1 fruit fly cellular context compared by ENCODE assay signal in genomic region chr2L:16656692-16657109, dm6.
TF ChIP-seq lines count a peak whose summit lies in the region.

No protein-coding gene starts in this region.

TF ChIP-seq in whole organism, embryonic, 481 proteins besides CTCF, POLR2A, EP300 and RAD21 (continued from another document and continues in another):
- TF ChIP-seq stwl (tag; optimal IDR thresholded peaks at IDR 0.05; lab: Kevin White, UChicago): peak; percentile 82
- no peak for TF ChIP-seq crc (GFP tag; optimal IDR thresholded peaks at IDR 0.05; lab: Kevin White, UChicago)
- peak; percentile 39 for TF ChIP-seq bab2 (GFP tag; optimal IDR thresholded peaks at IDR 0.05; lab: Kevin White, UChicago)
- TF ChIP-seq Hr3 (GFP tag; optimal IDR thresholded peaks at IDR 0.05; lab: Kevin White, UChicago): peak; percentile 79
- peak; percentile 29 for TF ChIP-seq Dad (GFP tag; optimal IDR thresholded peaks at IDR 0.05; lab: Kevin White, UChicago)
- peak; percentile 82 for TF ChIP-seq CG17829 (tag; optimal IDR thresholded peaks at IDR 0.05; lab: Kevin White, UChicago)
- TF ChIP-seq sug (tag; optimal IDR thresholded peaks at IDR 0.05; lab: Kevin White, UChicago): no peak
- peak; percentile 46 for TF ChIP-seq BEAF-32 (GFP tag; optimal IDR thresholded peaks at IDR 0.05; lab: Kevin White, UChicago)
- TF ChIP-seq CG31365 (tag; optimal IDR thresholded peaks at IDR 0.05; lab: Kevin White, UChicago): no peak
- peak; percentile 45; the same call in 1 of the 2 replicates for TF ChIP-seq CG32767 (GFP tag; IDR thresholded peaks at IDR 0.05; lab: Robert Waterston, UW)
- no peak for TF ChIP-seq onecut (GFP tag; IDR thresholded peaks at IDR 0.05; lab: Robert Waterston, UW)
- TF ChIP-seq CG10321 (GFP tag; IDR thresholded peaks at IDR 0.05; lab: Robert Waterston, UW): no peak
- peak; percentile 70 for TF ChIP-seq Blimp-1 (GFP tag; optimal IDR thresholded peaks at IDR 0.05; lab: Kevin White, UChicago)
- no peak for TF ChIP-seq CG13287 (GFP tag; IDR thresholded peaks at IDR 0.05; lab: Robert Waterston, UW; ENCODE audit: partially characterized antibody)
- TF ChIP-seq CkIIα-i1 (GFP tag; IDR thresholded peaks at IDR 0.05; lab: Robert Waterston, UW): no peak
- TF ChIP-seq phol (tag; optimal IDR thresholded peaks at IDR 0.05; lab: Kevin White, UChicago): peak; percentile 82
- peak; percentile 66 for TF ChIP-seq Dek (tag; optimal IDR thresholded peaks at IDR 0.05; lab: Kevin White, UChicago)
- TF ChIP-seq CG2129 (GFP tag; IDR thresholded peaks at IDR 0.05; lab: Robert Waterston, UW; ENCODE audit: partially characterized antibody): no peak
- peak; percentile 49 for TF ChIP-seq CG1233 (GFP tag; optimal IDR thresholded peaks at IDR 0.05; lab: Kevin White, UChicago)
- 0 out of 3 replicates have a peak, but pooled peaks have one; percentile 44 for TF ChIP-seq Mrtf (GFP tag; IDR thresholded peaks at IDR 0.05; lab: Robert Waterston, UW)
- peak; percentile 82 for TF ChIP-seq CG2712 (tag; optimal IDR thresholded peaks at IDR 0.05; lab: Kevin White, UChicago)
- TF ChIP-seq esg (GFP tag; conservative IDR thresholded peaks at IDR 0.05; lab: Robert Waterston, UW): peak; percentile 77
- peak; percentile 87 for TF ChIP-seq tgo (GFP tag; IDR thresholded peaks at IDR 0.05; lab: Robert Waterston, UW)
- no peak for TF ChIP-seq rib (GFP tag; IDR thresholded peaks at IDR 0.05; lab: Robert Waterston, UW)
- TF ChIP-seq Sox100B (GFP tag; optimal IDR thresholded peaks at IDR 0.05; lab: Kevin White, UChicago): no peak
- no peak for TF ChIP-seq bbx (GFP tag; IDR thresholded peaks at IDR 0.05; lab: Robert Waterston, UW; ENCODE audit: partially characterized antibody)
- TF ChIP-seq br (optimal IDR thresholded peaks at IDR 0.05; lab: Kevin White, UChicago): no peak
- no peak for TF ChIP-seq CG8281 (tag; optimal IDR thresholded peaks at IDR 0.05; lab: Kevin White, UChicago)
- peak; percentile 48; the same call in 2 of the 3 replicates for TF ChIP-seq CG7357 (GFP tag; IDR thresholded peaks at IDR 0.05; lab: Robert Waterston, UW)
- TF ChIP-seq Six4 (GFP tag; optimal IDR thresholded peaks at IDR 0.05; lab: Kevin White, UChicago): no peak
- no peak for TF ChIP-seq Deaf1 (tag; optimal IDR thresholded peaks at IDR 0.05; lab: Kevin White, UChicago)
- no peak for TF ChIP-seq Side (GFP tag; optimal IDR thresholded peaks at IDR 0.05; lab: Kevin White, UChicago)
- TF ChIP-seq ab (GFP tag; optimal IDR thresholded peaks at IDR 0.05; lab: Kevin White, UChicago): no peak
- peak; percentile 43 for TF ChIP-seq Ravus (GFP tag; IDR thresholded peaks at IDR 0.05; lab: Robert Waterston, UW)
- TF ChIP-seq CG10267 (tag; optimal IDR thresholded peaks at IDR 0.05; lab: Kevin White, UChicago): peak; percentile 76
- peak; percentile 74 for TF ChIP-seq CG14014 (GFP tag; IDR thresholded peaks at IDR 0.05; lab: Robert Waterston, UW)
- no peak for TF ChIP-seq eve (GFP tag; optimal IDR thresholded peaks at IDR 0.05; lab: Kevin White, UChicago)
- no peak for TF ChIP-seq vnd (GFP tag; IDR thresholded peaks at IDR 0.05; lab: Robert Waterston, UW; ENCODE audit: partially characterized antibody)
- no peak for TF ChIP-seq CG11504 (tag; optimal IDR thresholded peaks at IDR 0.05; lab: Kevin White, UChicago)
- TF ChIP-seq Sry-β (GFP tag; optimal IDR thresholded peaks at IDR 0.05; lab: Kevin White, UChicago): peak; percentile 92
- TF ChIP-seq slp2 (GFP tag; optimal IDR thresholded peaks at IDR 0.05; lab: Kevin White, UChicago): peak; percentile 10
- TF ChIP-seq H15 (GFP tag; IDR thresholded peaks at IDR 0.05; lab: Robert Waterston, UW): peak; percentile 76; the same call in 2 of the 3 replicates
- TF ChIP-seq CG16779 (GFP tag; IDR thresholded peaks at IDR 0.05; lab: Robert Waterston, UW): no peak
- peak; percentile 56; the same call in 2 of the 3 replicates for TF ChIP-seq CG11093 (GFP tag; IDR thresholded peaks at IDR 0.05; lab: Robert Waterston, UW)
- TF ChIP-seq fru (optimal IDR thresholded peaks at IDR 0.05; lab: Kevin White, UChicago): no peak
- TF ChIP-seq CG9215 (GFP tag; IDR thresholded peaks at IDR 0.05; lab: Robert Waterston, UW): peak; percentile 64; the same call in 1 of the 2 replicates
- peak; percentile 27 to 50 for TF ChIP-seq Pdp1 (GFP tag; optimal IDR thresholded peaks at IDR 0.05; lab: Kevin White, UChicago)
- TF ChIP-seq CG31224 (GFP tag; IDR thresholded peaks at IDR 0.05; lab: Robert Waterston, UW): peak; percentile 55
- TF ChIP-seq CG3726 (GFP tag; IDR thresholded peaks at IDR 0.05; lab: Robert Waterston, UW): peak; percentile 58; the same call in 1 of the 3 replicates
- peak; percentile 80 for TF ChIP-seq HLH3B (GFP tag; IDR thresholded peaks at IDR 0.05; lab: Robert Waterston, UW)
- peak; percentile 26 for TF ChIP-seq CG12942 (GFP tag; optimal IDR thresholded peaks at IDR 0.05; lab: Kevin White, UChicago)
- peak; percentile 62 for TF ChIP-seq Hmr (GFP tag; optimal IDR thresholded peaks at IDR 0.05; lab: Kevin White, UChicago)
- TF ChIP-seq CG8388 (GFP tag; optimal IDR thresholded peaks at IDR 0.05; lab: Kevin White, UChicago): peak; percentile 57
- peak; percentile 74 for TF ChIP-seq ssp (GFP tag; IDR thresholded peaks at IDR 0.05; lab: Robert Waterston, UW)
- TF ChIP-seq trem (tag; optimal IDR thresholded peaks at IDR 0.05; lab: Kevin White, UChicago): peak; percentile 62
- no peak for TF ChIP-seq Neu2 (GFP tag; optimal IDR thresholded peaks at IDR 0.05; lab: Kevin White, UChicago; ENCODE audit: borderline replicate concordance)
- no peak for TF ChIP-seq pb (GFP tag; optimal IDR thresholded peaks at IDR 0.05; lab: Kevin White, UChicago)
- peak; percentile 73 for TF ChIP-seq lilli (GFP tag; optimal IDR thresholded peaks at IDR 0.05; lab: Kevin White, UChicago)
- no peak for TF ChIP-seq ac (GFP tag; optimal IDR thresholded peaks at IDR 0.05; lab: Kevin White, UChicago)
- TF ChIP-seq kah (GFP tag; optimal IDR thresholded peaks at IDR 0.05; lab: Kevin White, UChicago): no peak
- TF ChIP-seq Xbp1 (GFP tag; optimal IDR thresholded peaks at IDR 0.05; lab: Kevin White, UChicago): peak; percentile 75
- no peak for TF ChIP-seq ro (GFP tag; IDR thresholded peaks at IDR 0.05; lab: Robert Waterston, UW)
- TF ChIP-seq Sin3A (optimal IDR thresholded peaks at IDR 0.05; lab: Kevin White, UChicago): peak; percentile 13
- TF ChIP-seq D19B (GFP tag; optimal IDR thresholded peaks at IDR 0.05; lab: Kevin White, UChicago): peak; percentile 21
- TF ChIP-seq Dp (GFP tag; optimal IDR thresholded peaks at IDR 0.05; lab: Kevin White, UChicago): peak; percentile 95
- no peak for TF ChIP-seq CG16813 (GFP tag; IDR thresholded peaks at IDR 0.05; lab: Robert Waterston, UW; ENCODE audit: partially characterized antibody)
- TF ChIP-seq Abd-B (GFP tag; optimal IDR thresholded peaks at IDR 0.05; lab: Kevin White, UChicago): peak; percentile 88
- peak; percentile 79; the same call in 1 of the 2 replicates for TF ChIP-seq Rfx (GFP tag; IDR thresholded peaks at IDR 0.05; lab: Robert Waterston, UW)
- no peak for TF ChIP-seq CG34376 (GFP tag; optimal IDR thresholded peaks at IDR 0.05; lab: Kevin White, UChicago)
- no peak for TF ChIP-seq fd64A (GFP tag; optimal IDR thresholded peaks at IDR 0.05; lab: Kevin White, UChicago)
- no peak for TF ChIP-seq luna (GFP tag; optimal IDR thresholded peaks at IDR 0.05; lab: Kevin White, UChicago)
- peak; percentile 82 for TF ChIP-seq stc (GFP tag; IDR thresholded peaks at IDR 0.05; lab: Robert Waterston, UW)
- TF ChIP-seq Atf3 (GFP tag; optimal IDR thresholded peaks at IDR 0.05; lab: Kevin White, UChicago): no peak
- TF ChIP-seq CG14441 (GFP tag; IDR thresholded peaks at IDR 0.05; lab: Robert Waterston, UW): peak; percentile 72
- no peak for TF ChIP-seq Fer1 (GFP tag; optimal IDR thresholded peaks at IDR 0.05; lab: Kevin White, UChicago)
- TF ChIP-seq E2f2 (GFP tag; IDR thresholded peaks at IDR 0.05; lab: Robert Waterston, UW): peak; percentile 95
- peak; percentile 30 to 71 for TF ChIP-seq Hr51 (GFP tag; optimal IDR thresholded peaks at IDR 0.05; lab: Kevin White, UChicago)
- TF ChIP-seq CG9932 (GFP tag; IDR thresholded peaks at IDR 0.05; lab: Robert Waterston, UW): peak; percentile 82
- TF ChIP-seq Ets97D (GFP tag; optimal IDR thresholded peaks at IDR 0.05; lab: Kevin White, UChicago): peak; percentile 58
- no peak for TF ChIP-seq z (GFP tag; IDR thresholded peaks at IDR 0.05; lab: Robert Waterston, UW)
- TF ChIP-seq CG5245 (GFP tag; optimal IDR thresholded peaks at IDR 0.05; lab: Kevin White, UChicago): no peak
- no peak for TF ChIP-seq BtbVII (GFP tag; optimal IDR thresholded peaks at IDR 0.05; lab: Kevin White, UChicago)
- TF ChIP-seq mirr (GFP tag; optimal IDR thresholded peaks at IDR 0.05; lab: Kevin White, UChicago): no peak
- TF ChIP-seq Lpt (GFP tag; optimal IDR thresholded peaks at IDR 0.05; lab: Kevin White, UChicago): no peak
- TF ChIP-seq emc (GFP tag; optimal IDR thresholded peaks at IDR 0.05; lab: Kevin White, UChicago): no peak
- no peak for TF ChIP-seq CG3163 (GFP tag; optimal IDR thresholded peaks at IDR 0.05; lab: Kevin White, UChicago)
- TF ChIP-seq amos (GFP tag; IDR thresholded peaks at IDR 0.05; lab: Robert Waterston, UW; ENCODE audit: partially characterized antibody): peak; percentile 41
- peak; percentile 55; the same call in 1 of the 3 replicates for TF ChIP-seq CG11560 (tag; IDR thresholded peaks at IDR 0.05; lab: Robert Waterston, UW)
- peak; percentile 22 for TF ChIP-seq maf-S (GFP tag; optimal IDR thresholded peaks at IDR 0.05; lab: Kevin White, UChicago)
- TF ChIP-seq en (GFP tag; optimal IDR thresholded peaks at IDR 0.05; lab: Kevin White, UChicago): no peak
- TF ChIP-seq CG11723 (GFP tag; optimal IDR thresholded peaks at IDR 0.05; lab: Kevin White, UChicago): no peak
- TF ChIP-seq CG30020 (tag; optimal IDR thresholded peaks at IDR 0.05; lab: Kevin White, UChicago): peak; percentile 51
- no peak for TF ChIP-seq unc-4 (GFP tag; IDR thresholded peaks at IDR 0.05; lab: Robert Waterston, UW; ENCODE audit: partially characterized antibody)
- TF ChIP-seq CG15269 (tag; optimal IDR thresholded peaks at IDR 0.05; lab: Kevin White, UChicago): no peak
- peak; percentile 31 for TF ChIP-seq CG16863 (GFP tag; optimal IDR thresholded peaks at IDR 0.05; lab: Kevin White, UChicago)
- TF ChIP-seq sr (GFP tag; IDR thresholded peaks at IDR 0.05; lab: Robert Waterston, UW): no peak
- no peak for TF ChIP-seq nau (GFP tag; optimal IDR thresholded peaks at IDR 0.05; lab: Kevin White, UChicago)
- peak; percentile 56; the same call in 1 of the 3 replicates for TF ChIP-seq CG11695 (GFP tag; IDR thresholded peaks at IDR 0.05; lab: Robert Waterston, UW)
- TF ChIP-seq CG33213 (GFP tag; optimal IDR thresholded peaks at IDR 0.05; lab: Kevin White, UChicago): peak; percentile 46
- TF ChIP-seq so (GFP tag; IDR thresholded peaks at IDR 0.05; lab: Robert Waterston, UW): 0 out of 3 replicates have a peak, but pooled peaks have one; percentile 14
- no peak for TF ChIP-seq tup (GFP tag; optimal IDR thresholded peaks at IDR 0.05; lab: Kevin White, UChicago)
- peak; percentile 37; the same call in 1 of the 2 replicates for TF ChIP-seq ap (GFP tag; IDR thresholded peaks at IDR 0.05; lab: Robert Waterston, UW)
- peak; percentile 14 for TF ChIP-seq CG17186 (GFP tag; optimal IDR thresholded peaks at IDR 0.05; lab: Kevin White, UChicago)
- no peak for TF ChIP-seq HLHmδ (GFP tag; optimal IDR thresholded peaks at IDR 0.05; lab: Kevin White, UChicago)
- no peak for TF ChIP-seq sima (GFP tag; optimal IDR thresholded peaks at IDR 0.05; lab: Kevin White, UChicago)
- peak; percentile 78 for TF ChIP-seq CG14667 (GFP tag; IDR thresholded peaks at IDR 0.05; lab: Robert Waterston, UW)
- TF ChIP-seq unpg (GFP tag; optimal IDR thresholded peaks at IDR 0.05; lab: Kevin White, UChicago): no peak
- no peak for TF ChIP-seq CG15011 (GFP tag; optimal IDR thresholded peaks at IDR 0.05; lab: Kevin White, UChicago)
- no peak for TF ChIP-seq dan (GFP tag; IDR thresholded peaks at IDR 0.05; lab: Robert Waterston, UW)
- peak; percentile 77 for TF ChIP-seq CG6689 (GFP tag; IDR thresholded peaks at IDR 0.05; lab: Robert Waterston, UW)
- peak; percentile 36 for TF ChIP-seq zfh2 (GFP tag; optimal IDR thresholded peaks at IDR 0.05; lab: Kevin White, UChicago)
- no peak for TF ChIP-seq CG8359 (GFP tag; optimal IDR thresholded peaks at IDR 0.05; lab: Kevin White, UChicago; ENCODE audit: borderline replicate concordance)
- no peak for TF ChIP-seq CG8478 (optimal IDR thresholded peaks at IDR 0.05; lab: Kevin White, UChicago)
- TF ChIP-seq h (optimal IDR thresholded peaks at IDR 0.05; lab: Kevin White, UChicago): no peak
- TF ChIP-seq CG15696 (tag; optimal IDR thresholded peaks at IDR 0.05; lab: Kevin White, UChicago): peak; percentile 55
- no peak for TF ChIP-seq CG3281 (GFP tag; optimal IDR thresholded peaks at IDR 0.05; lab: Kevin White, UChicago)
- peak; percentile 35 for TF ChIP-seq Spps (tag; optimal IDR thresholded peaks at IDR 0.05; lab: Kevin White, UChicago)
- TF ChIP-seq ewg (GFP tag; optimal IDR thresholded peaks at IDR 0.05; lab: Kevin White, UChicago): peak; percentile 46
- no peak for TF ChIP-seq CG4282 (GFP tag; optimal IDR thresholded peaks at IDR 0.05; lab: Kevin White, UChicago)
- peak; percentile 69 for TF ChIP-seq CG9727 (GFP tag; optimal IDR thresholded peaks at IDR 0.05; lab: Kevin White, UChicago)
- TF ChIP-seq MTF-1 (GFP tag; optimal IDR thresholded peaks at IDR 0.05; lab: Kevin White, UChicago; ENCODE audit: borderline replicate concordance): no peak
- peak; percentile 56 for TF ChIP-seq CG14050 (GFP tag; IDR thresholded peaks at IDR 0.05; lab: Robert Waterston, UW)
- TF ChIP-seq CG8944 (GFP tag; optimal IDR thresholded peaks at IDR 0.05; lab: Kevin White, UChicago): peak; percentile 46
- TF ChIP-seq Chrac-16 (GFP tag; optimal IDR thresholded peaks at IDR 0.05; lab: Kevin White, UChicago): peak; percentile 65
- no peak for TF ChIP-seq Nf-YB (GFP tag; optimal IDR thresholded peaks at IDR 0.05; lab: Kevin White, UChicago)
- TF ChIP-seq crp (GFP tag; optimal IDR thresholded peaks at IDR 0.05; lab: Kevin White, UChicago): peak in 1 of 2 experiments; percentile 16
- TF ChIP-seq ind (GFP tag; optimal IDR thresholded peaks at IDR 0.05; lab: Kevin White, UChicago): peak; percentile 62
- TF ChIP-seq CG13123 (GFP tag; optimal IDR thresholded peaks at IDR 0.05; lab: Kevin White, UChicago): no peak
- no peak for TF ChIP-seq Max (GFP tag; optimal IDR thresholded peaks at IDR 0.05; lab: Kevin White, UChicago)
- peak; percentile 7 for TF ChIP-seq Usf (GFP tag; optimal IDR thresholded peaks at IDR 0.05; lab: Kevin White, UChicago)
- no peak for TF ChIP-seq nom (GFP tag; optimal IDR thresholded peaks at IDR 0.05; lab: Kevin White, UChicago)
- peak; percentile 36 for TF ChIP-seq CG9437 (GFP tag; optimal IDR thresholded peaks at IDR 0.05; lab: Kevin White, UChicago)
